ENCODE assay signal across 5 worm cellular contexts in the genomic region with DNA sequence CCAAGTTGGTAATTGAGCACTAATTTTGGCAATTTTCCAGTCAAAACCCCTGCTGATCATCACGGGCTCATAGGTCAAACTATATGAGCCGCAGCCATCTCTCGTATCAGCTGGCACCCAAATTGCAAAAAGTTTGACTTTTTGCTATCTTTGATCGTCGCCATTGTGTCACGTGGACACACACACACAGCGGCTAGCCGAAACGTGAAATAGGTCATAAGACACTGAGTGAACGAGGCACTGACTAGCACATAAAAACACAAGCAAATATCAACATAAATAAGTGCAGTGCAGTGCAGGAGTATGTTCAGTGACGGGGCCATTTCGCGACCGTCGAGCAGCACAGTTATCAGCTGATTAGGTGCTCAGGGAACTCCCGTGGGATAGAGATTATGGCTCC.
TF ChIP-seq lines count a peak whose summit lies in the region.

No protein-coding gene starts in this region.

TF ChIP-seq in whole organism, L1 larva, 84 proteins besides CTCF, POLR2A, EP300 and RAD21 (continued from another document and continues in another):
- TF ChIP-seq lsy-2 (tag; optimal IDR thresholded peaks at IDR 0.05; lab: Kevin White, UChicago), result peak; percentile 41 to 57
- TF ChIP-seq ztf-4 (tag; optimal IDR thresholded peaks at IDR 0.05; lab: Kevin White, UChicago), result peak; percentile 62
- peak; percentile 85 for TF ChIP-seq nhr-20 (tag; optimal IDR thresholded peaks at IDR 0.05; lab: Kevin White, UChicago)
- TF ChIP-seq ceh-82 (tag; optimal IDR thresholded peaks at IDR 0.05; lab: Kevin White, UChicago), result no peak
- no peak for TF ChIP-seq nhr-28 (tag; optimal IDR thresholded peaks at IDR 0.05; lab: Kevin White, UChicago)
- no peak for TF ChIP-seq unc-62 (GFP tag; optimal IDR thresholded peaks at IDR 0.05; lab: Kevin White, UChicago)
- no peak for TF ChIP-seq fkh-4 (tag; optimal IDR thresholded peaks at IDR 0.05; lab: Kevin White, UChicago; ENCODE audit: borderline replicate concordance)
- peak; percentile 42 for TF ChIP-seq vab-15 (tag; optimal IDR thresholded peaks at IDR 0.05; lab: Kevin White, UChicago)
- peak; percentile 14 for TF ChIP-seq zip-4 (GFP tag; optimal IDR thresholded peaks at IDR 0.05; lab: Kevin White, UChicago)
- peak; percentile 71 for TF ChIP-seq nhr-85 (tag; lab: Kevin White, UChicago)
- TF ChIP-seq nhr-47 (tag; optimal IDR thresholded peaks at IDR 0.05; lab: Kevin White, UChicago), result peak; percentile 57
- TF ChIP-seq ama-1 (optimal IDR thresholded peaks at IDR 0.05; lab: Kevin White, UChicago), result peak; percentile 76
- no peak for TF ChIP-seq ces-1 (GFP tag; optimal IDR thresholded peaks at IDR 0.05; lab: Kevin White, UChicago)
- peak; percentile 38 for TF ChIP-seq xbp-1 (tag; optimal IDR thresholded peaks at IDR 0.05; lab: Kevin White, UChicago)
- TF ChIP-seq lin-14 (GFP tag; optimal IDR thresholded peaks at IDR 0.05; lab: Kevin White, UChicago), result peak; percentile 90
- peak; percentile 72 for TF ChIP-seq jun-1 (tag; optimal IDR thresholded peaks at IDR 0.05; lab: Kevin White, UChicago)
- TF ChIP-seq lin-35 (GFP tag; optimal IDR thresholded peaks at IDR 0.05; lab: Kevin White, UChicago), result peak in 1 of 2 experiments; percentile 83
- no peak for TF ChIP-seq efl-3 (GFP tag; optimal IDR thresholded peaks at IDR 0.05; lab: Kevin White, UChicago)
- peak; percentile 61 for TF ChIP-seq mep-1 (tag; optimal IDR thresholded peaks at IDR 0.05; lab: Kevin White, UChicago)
- TF ChIP-seq C04F5.9 (tag; optimal IDR thresholded peaks at IDR 0.05; lab: Kevin White, UChicago), result peak; percentile 18
- peak; percentile 34 for TF ChIP-seq nhr-11 (tag; optimal IDR thresholded peaks at IDR 0.05; lab: Kevin White, UChicago)
- no peak for TF ChIP-seq snpc-4 (tag; optimal IDR thresholded peaks at IDR 0.05; lab: Kevin White, UChicago)
- no peak for TF ChIP-seq tlp-1 (tag; optimal IDR thresholded peaks at IDR 0.05; lab: Kevin White, UChicago)
- no peak for TF ChIP-seq nhr-84 (tag; optimal IDR thresholded peaks at IDR 0.05; lab: Kevin White, UChicago)
- TF ChIP-seq elt-2 (tag; optimal IDR thresholded peaks at IDR 0.05; lab: Kevin White, UChicago), result peak; percentile 93

TF ChIP-seq in whole organism, L2 larva, 48 proteins besides CTCF, POLR2A, EP300 and RAD21 (continued from another document and continues in another):
- TF ChIP-seq mbf-1 (tag; optimal IDR thresholded peaks at IDR 0.05; lab: Kevin White, UChicago) (no peak), lin-11 (tag; optimal IDR thresholded peaks at IDR 0.05; lab: Kevin White, UChicago) (peak; percentile 40), unc-39 (tag; optimal IDR thresholded peaks at IDR 0.05; lab: Kevin White, UChicago) (no peak), nhr-21 (tag; optimal IDR thresholded peaks at IDR 0.05; lab: Kevin White, UChicago) (peak; percentile 27), nhr-10 (tag; optimal IDR thresholded peaks at IDR 0.05; lab: Kevin White, UChicago) (no peak), dmd-4 (tag; optimal IDR thresholded peaks at IDR 0.05; lab: Kevin White, UChicago) (no peak), ZK546.5 (tag; optimal IDR thresholded peaks at IDR 0.05; lab: Kevin White, UChicago) (no peak), ama-1 (optimal IDR thresholded peaks at IDR 0.05; lab: Kevin White, UChicago) (no peak), nhr-77 (tag; optimal IDR thresholded peaks at IDR 0.05; lab: Kevin White, UChicago) (no peak), ztf-11 (tag; optimal IDR thresholded peaks at IDR 0.05; lab: Kevin White, UChicago) (no peak), snpc-4 (tag; optimal IDR thresholded peaks at IDR 0.05; lab: Kevin White, UChicago) (no peak), nhr-129 (tag; optimal IDR thresholded peaks at IDR 0.05; lab: Kevin White, UChicago) (peak; percentile 90), unc-62 (GFP tag; optimal IDR thresholded peaks at IDR 0.05; lab: Kevin White, UChicago) (no peak), mdl-1 (tag; optimal IDR thresholded peaks at IDR 0.05; lab: Kevin White, UChicago) (peak in 1 of 2 experiments; percentile 73), nhr-11 (tag; optimal IDR thresholded peaks at IDR 0.05; lab: Kevin White, UChicago) (no peak), blmp-1 (tag; optimal IDR thresholded peaks at IDR 0.05; lab: Kevin White, UChicago; ENCODE audit: insufficient read depth) (no peak), fos-1 (tag; optimal IDR thresholded peaks at IDR 0.05; lab: Kevin White, UChicago) (peak; percentile 57), nhr-12 (tag; optimal IDR thresholded peaks at IDR 0.05; lab: Kevin White, UChicago) (no peak), nhr-6 (tag; optimal IDR thresholded peaks at IDR 0.05; lab: Kevin White, UChicago) (no peak), alr-1 (tag; optimal IDR thresholded peaks at IDR 0.05; lab: Kevin White, UChicago) (no peak), F13H6.1 (tag; optimal IDR thresholded peaks at IDR 0.05; lab: Kevin White, UChicago) (peak; percentile 81), nhr-237 (tag; optimal IDR thresholded peaks at IDR 0.05; lab: Kevin White, UChicago) (no peak), Y55F3AM.14 (GFP tag; optimal IDR thresholded peaks at IDR 0.05; lab: Kevin White, UChicago) (peak; percentile 27), C34F6.9 (tag; optimal IDR thresholded peaks at IDR 0.05; lab: Kevin White, UChicago) (peak; percentile 68), ceh-16 (tag; optimal IDR thresholded peaks at IDR 0.05; lab: Kevin White, UChicago) (no peak), sma-3 (GFP tag; optimal IDR thresholded peaks at IDR 0.05; lab: Kevin White, UChicago) (peak; percentile 70)

TF ChIP-seq in whole organism, L3 larva, 47 proteins besides CTCF, POLR2A, EP300 and RAD21 (continued from another document):
- peak; percentile 32 for TF ChIP-seq lin-15B (tag; optimal IDR thresholded peaks at IDR 0.05; lab: Kevin White, UChicago)
- TF ChIP-seq unc-62 (GFP tag; optimal IDR thresholded peaks at IDR 0.05; lab: Kevin White, UChicago), result no peak
- TF ChIP-seq mml-1 (tag; optimal IDR thresholded peaks at IDR 0.05; lab: Kevin White, UChicago), result no peak
- no peak for TF ChIP-seq daf-12 (tag; optimal IDR thresholded peaks at IDR 0.05; lab: Kevin White, UChicago)
- peak; percentile 11 for TF ChIP-seq nfya-1 (tag; optimal IDR thresholded peaks at IDR 0.05; lab: Kevin White, UChicago; ENCODE audit: insufficient read depth)
- TF ChIP-seq nhr-23 (tag; optimal IDR thresholded peaks at IDR 0.05; lab: Kevin White, UChicago), result peak; percentile 6
- peak; percentile 8 for TF ChIP-seq lsy-12 (tag; optimal IDR thresholded peaks at IDR 0.05; lab: Kevin White, UChicago)
- TF ChIP-seq nhr-43 (tag; optimal IDR thresholded peaks at IDR 0.05; lab: Kevin White, UChicago; ENCODE audit: poor library complexity, severe bottlenecking), result peak; percentile 36
- TF ChIP-seq egl-27 (tag; optimal IDR thresholded peaks at IDR 0.05; lab: Kevin White, UChicago), result no peak

TF ChIP-seq in whole organism, L4 larva, 104 proteins besides CTCF, POLR2A, EP300 and RAD21 (continued from another document and continues in another):
- no peak for TF ChIP-seq aly-2 (tag; optimal IDR thresholded peaks at IDR 0.05; lab: Kevin White, UChicago)
- TF ChIP-seq zag-1 (tag; optimal IDR thresholded peaks at IDR 0.05; lab: Kevin White, UChicago), result no peak
- no peak for TF ChIP-seq nhr-42 (GFP tag; IDR thresholded peaks at IDR 0.05; lab: Robert Waterston, UW)
- TF ChIP-seq jun-1 (tag; optimal IDR thresholded peaks at IDR 0.05; lab: Kevin White, UChicago), result no peak
- no peak for TF ChIP-seq duxl-1 (tag; optimal IDR thresholded peaks at IDR 0.05; lab: Kevin White, UChicago; ENCODE audit: poor library complexity)
- TF ChIP-seq snpc-4 (tag; optimal IDR thresholded peaks at IDR 0.05; lab: Kevin White, UChicago), result no peak
- no peak for TF ChIP-seq Y5F2A.4 (GFP tag; optimal IDR thresholded peaks at IDR 0.05; lab: Kevin White, UChicago)
- TF ChIP-seq tag-97 (GFP tag; IDR thresholded peaks at IDR 0.05; lab: Robert Waterston, UW), result no peak
- TF ChIP-seq lin-1 (GFP tag; IDR thresholded peaks at IDR 0.05; lab: Robert Waterston, UW), result 0 out of 2 replicates have a peak, but pooled peaks have one; percentile 14
- peak; percentile 13; the same call in 1 of the 2 replicates for TF ChIP-seq set-16 (GFP tag; IDR thresholded peaks at IDR 0.05; lab: Robert Waterston, UW)
- no peak for TF ChIP-seq lim-7 (GFP tag; IDR thresholded peaks at IDR 0.05; lab: Robert Waterston, UW)
- TF ChIP-seq pqm-1 (tag; optimal IDR thresholded peaks at IDR 0.05; lab: Kevin White, UChicago), result peak; percentile 0
- no peak for TF ChIP-seq lin-29 (GFP tag; IDR thresholded peaks at IDR 0.05; lab: Robert Waterston, UW)
- TF ChIP-seq ceh-82 (tag; optimal IDR thresholded peaks at IDR 0.05; lab: Kevin White, UChicago), result no peak
- no peak for TF ChIP-seq dpl-1 (GFP tag; optimal IDR thresholded peaks at IDR 0.05; lab: Kevin White, UChicago)
- TF ChIP-seq zfp-3 (GFP tag; conservative IDR thresholded peaks at IDR 0.05; lab: Robert Waterston, UW), result no peak
- TF ChIP-seq nhr-28 (tag; optimal IDR thresholded peaks at IDR 0.05; lab: Kevin White, UChicago), result peak; percentile 84
- TF ChIP-seq ama-1 (optimal IDR thresholded peaks at IDR 0.05; lab: Kevin White, UChicago), result no peak
- TF ChIP-seq nhr-6 (tag; optimal IDR thresholded peaks at IDR 0.05; lab: Kevin White, UChicago), result peak; percentile 81
- TF ChIP-seq F10B5.3 (tag; optimal IDR thresholded peaks at IDR 0.05; lab: Kevin White, UChicago), result no peak
- no peak for TF ChIP-seq snpc-1.2 (GFP tag; IDR thresholded peaks at IDR 0.05; lab: Robert Waterston, UW)
- TF ChIP-seq F37D6.2 (tag; optimal IDR thresholded peaks at IDR 0.05; lab: Kevin White, UChicago), result no peak
- TF ChIP-seq lir-3 (tag; optimal IDR thresholded peaks at IDR 0.05; lab: Kevin White, UChicago), result no peak
- TF ChIP-seq D1046.2 (GFP tag; IDR thresholded peaks at IDR 0.05; lab: Robert Waterston, UW), result no peak
- TF ChIP-seq dmd-6 (GFP tag; IDR thresholded peaks at IDR 0.05; lab: Robert Waterston, UW), result peak; percentile 91
- no peak for TF ChIP-seq F49E8.2 (tag; optimal IDR thresholded peaks at IDR 0.05; lab: Kevin White, UChicago; ENCODE audit: borderline replicate concordance)
- peak; percentile 71 for TF ChIP-seq mep-1 (tag; optimal IDR thresholded peaks at IDR 0.05; lab: Kevin White, UChicago)
- TF ChIP-seq spr-3 (GFP tag; optimal IDR thresholded peaks at IDR 0.05; lab: Kevin White, UChicago), result no peak
- TF ChIP-seq ceh-20 (GFP tag; IDR thresholded peaks at IDR 0.05; lab: Robert Waterston, UW), result 0 out of 2 replicates have a peak, but pooled peaks have one; percentile 43
- no peak for TF ChIP-seq zip-11 (GFP tag; IDR thresholded peaks at IDR 0.05; lab: Robert Waterston, UW)
- TF ChIP-seq ceh-32 (tag; optimal IDR thresholded peaks at IDR 0.05; lab: Kevin White, UChicago; ENCODE audit: poor library complexity), result no peak
- TF ChIP-seq unc-39 (tag; optimal IDR thresholded peaks at IDR 0.05; lab: Kevin White, UChicago), result no peak
- TF ChIP-seq ZK337.2 (GFP tag; IDR thresholded peaks at IDR 0.05; lab: Robert Waterston, UW), result no peak
- TF ChIP-seq mxl-3 (GFP tag; optimal IDR thresholded peaks at IDR 0.05; lab: Kevin White, UChicago), result peak; percentile 80
- peak; percentile 97 for TF ChIP-seq hlh-30 (tag; optimal IDR thresholded peaks at IDR 0.05; lab: Kevin White, UChicago; ENCODE audit: insufficient read depth)
- TF ChIP-seq php-3 (GFP tag; IDR thresholded peaks at IDR 0.05; lab: Robert Waterston, UW), result peak; percentile 86
- peak; percentile 58; the same call in 1 of the 2 replicates for TF ChIP-seq pha-4 (GFP tag; IDR thresholded peaks at IDR 0.05; lab: Robert Waterston, UW)
- peak; percentile 96 for TF ChIP-seq pha-4 (tag; optimal IDR thresholded peaks at IDR 0.05; lab: Kevin White, UChicago)

TF ChIP-seq in whole organism, young adult, 124 proteins besides CTCF, POLR2A, EP300 and RAD21 (continued from another document and continues in another):
- TF ChIP-seq let-526 (GFP tag; IDR thresholded peaks at IDR 0.05; lab: Robert Waterston, UW), result peak; percentile 66; the same call in 1 of the 2 replicates
- no peak for TF ChIP-seq F39B2.1 (GFP tag; IDR thresholded peaks at IDR 0.05; lab: Robert Waterston, UW)
- peak; percentile 64; the same call in 1 of the 2 replicates for TF ChIP-seq Y53G8AR.9 (GFP tag; conservative IDR thresholded peaks at IDR 0.05; lab: Robert Waterston, UW)
- TF ChIP-seq F22D6.2 (tag; optimal IDR thresholded peaks at IDR 0.05; lab: Kevin White, UChicago), result no peak
- TF ChIP-seq C06A6.2 (GFP tag; conservative IDR thresholded peaks at IDR 0.05; lab: Robert Waterston, UW), result peak; percentile 54; the same call in 1 of the 2 replicates
- no peak for TF ChIP-seq B0261.1 (tag; optimal IDR thresholded peaks at IDR 0.05; lab: Kevin White, UChicago)
- no peak for TF ChIP-seq B0035.1 (tag; optimal IDR thresholded peaks at IDR 0.05; lab: Kevin White, UChicago)
- no peak for TF ChIP-seq lin-35 (GFP tag; optimal IDR thresholded peaks at IDR 0.05; lab: Kevin White, UChicago)
- no peak for TF ChIP-seq ztf-6 (GFP tag; IDR thresholded peaks at IDR 0.05; lab: Robert Waterston, UW)
- TF ChIP-seq dpl-1 (GFP tag; optimal IDR thresholded peaks at IDR 0.05; lab: Kevin White, UChicago), result no peak
- TF ChIP-seq ceh-91 (GFP tag; IDR thresholded peaks at IDR 0.05; lab: Robert Waterston, UW), result no peak
- no peak for TF ChIP-seq F55B11.4 (tag; optimal IDR thresholded peaks at IDR 0.05; lab: Kevin White, UChicago; ENCODE audit: borderline replicate concordance, insufficient read depth)
- no peak for TF ChIP-seq ZK185.1 (tag; optimal IDR thresholded peaks at IDR 0.05; lab: Kevin White, UChicago; ENCODE audit: poor library complexity, severe bottlenecking)
- no peak for TF ChIP-seq tlf-1 (GFP tag; optimal IDR thresholded peaks at IDR 0.05; lab: Kevin White, UChicago)
- TF ChIP-seq fkh-3 (tag; optimal IDR thresholded peaks at IDR 0.05; lab: Kevin White, UChicago), result no peak
- TF ChIP-seq hlh-12 (tag; optimal IDR thresholded peaks at IDR 0.05; lab: Kevin White, UChicago), result no peak
- TF ChIP-seq him-1 (tag; optimal IDR thresholded peaks at IDR 0.05; lab: Kevin White, UChicago), result no peak
- TF ChIP-seq snpc-1.3 (tag; optimal IDR thresholded peaks at IDR 0.05; lab: Kevin White, UChicago; ENCODE audit: insufficient read depth), result no peak
- TF ChIP-seq nhr-90 (tag; optimal IDR thresholded peaks at IDR 0.05; lab: Kevin White, UChicago), result no peak
- TF ChIP-seq bed-2 (GFP tag; IDR thresholded peaks at IDR 0.05; lab: Robert Waterston, UW), result no peak
- no peak for TF ChIP-seq xnd-1 (tag; optimal IDR thresholded peaks at IDR 0.05; lab: Kevin White, UChicago)
- no peak for TF ChIP-seq hsf-1 (GFP tag; IDR thresholded peaks at IDR 0.05; lab: Robert Waterston, UW)
- no peak for TF ChIP-seq unc-130 (GFP tag; optimal IDR thresholded peaks at IDR 0.05; lab: Kevin White, UChicago)
- no peak for TF ChIP-seq tbx-9 (tag; optimal IDR thresholded peaks at IDR 0.05; lab: Kevin White, UChicago; ENCODE audit: borderline replicate concordance)
- TF ChIP-seq F49E8.2 (tag; optimal IDR thresholded peaks at IDR 0.05; lab: Kevin White, UChicago; ENCODE audit: insufficient read depth), result no peak
- no peak for TF ChIP-seq ekl-4 (GFP tag; IDR thresholded peaks at IDR 0.05; lab: Robert Waterston, UW)
- no peak for TF ChIP-seq zfh-2 (GFP tag; conservative IDR thresholded peaks at IDR 0.05; lab: Robert Waterston, UW)
- no peak for TF ChIP-seq cebp-2 (GFP tag; IDR thresholded peaks at IDR 0.05; lab: Robert Waterston, UW)
- peak; percentile 42; the same call in 1 of the 2 replicates for TF ChIP-seq nfyb-1 (GFP tag; IDR thresholded peaks at IDR 0.05; lab: Robert Waterston, UW)
- TF ChIP-seq Y67H2A.10 (GFP tag; conservative IDR thresholded peaks at IDR 0.05; lab: Robert Waterston, UW), result 0 out of 2 replicates have a peak, but pooled peaks have one; percentile 28
- TF ChIP-seq repo-1 (tag; optimal IDR thresholded peaks at IDR 0.05; lab: Kevin White, UChicago), result no peak
- no peak for TF ChIP-seq ztf-28 (GFP tag; IDR thresholded peaks at IDR 0.05; lab: Robert Waterston, UW)
- peak; percentile 10 for TF ChIP-seq pha-4 (tag; optimal IDR thresholded peaks at IDR 0.05; lab: Kevin White, UChicago)
- TF ChIP-seq nhr-179 (tag; optimal IDR thresholded peaks at IDR 0.05; lab: Kevin White, UChicago), result no peak
- TF ChIP-seq B0019.2 (GFP tag; conservative IDR thresholded peaks at IDR 0.05; lab: Robert Waterston, UW), result no peak
- no peak for TF ChIP-seq madf-6 (GFP tag; IDR thresholded peaks at IDR 0.05; lab: Robert Waterston, UW)
- TF ChIP-seq dox-1 (GFP tag; IDR thresholded peaks at IDR 0.05; lab: Robert Waterston, UW), result peak; percentile 62
- TF ChIP-seq snpc-4 (GFP tag; optimal IDR thresholded peaks at IDR 0.05; lab: Kevin White, UChicago), result no peak
- peak in 1 of 4 experiments; percentile 20 for TF ChIP-seq snpc-4 (tag; optimal IDR thresholded peaks at IDR 0.05; lab: Kevin White, UChicago)
- no peak for TF ChIP-seq F37B4.10 (GFP tag; IDR thresholded peaks at IDR 0.05; lab: Robert Waterston, UW)
- TF ChIP-seq hlh-26 (GFP tag; conservative IDR thresholded peaks at IDR 0.05; lab: Robert Waterston, UW), result no peak
- no peak for TF ChIP-seq egl-18 (GFP tag; IDR thresholded peaks at IDR 0.05; lab: Robert Waterston, UW)
